Fruit fly (Drosophila melanogaster) whole organism, embryonic: ENCODE results near the gene mRF1.

Experiments
- Atf6 ChIP-seq: fragments of 200-800 bp; sonication (Bioruptor generic); IDR thresholded peaks from 2 replicates; pipeline ENCODE4 v1.3.6; 2022; ENCODE audit warnings: missing biosample characterization, missing genetic modification characterization
- BtbVII ChIP-seq: fragments of 200-800 bp; sonication (Bioruptor generic); optimal IDR thresholded peaks from 3 replicates; lab custom pipeline; 2017; ENCODE audit warnings: missing biosample characterization, mild to moderate bottlenecking, missing genetic modification characterization
- CG12104 ChIP-seq: fragments of 200-800 bp; sonication (Bioruptor generic); optimal IDR thresholded peaks from 3 replicates; lab custom pipeline; 2016; ENCODE audit warnings: missing biosample characterization, missing genetic modification characterization
- CG15479 ChIP-seq: fragments of 200-800 bp; sonication (Bioruptor generic); optimal IDR thresholded peaks from 3 replicates; lab custom pipeline; 2019; ENCODE audit warnings: missing biosample characterization, mild to moderate bottlenecking, missing genetic modification characterization, moderate library complexity
- CG1603 ChIP-seq: fragments of 200-800 bp; sonication (Bioruptor generic); optimal IDR thresholded peaks from 2 replicates; lab custom pipeline; 2019; ENCODE audit warnings: missing biosample characterization, mild to moderate bottlenecking, missing genetic modification characterization, moderate library complexity
- CG16813 ChIP-seq: fragments of 200-800 bp; sonication (Bioruptor generic); IDR thresholded peaks from 3 replicates; pipeline ENCODE4 v1.3.6; 2022; ENCODE audit warnings: missing biosample characterization, missing genetic modification characterization; ENCODE audit not compliant: partially characterized antibody
- CG2199 ChIP-seq: fragments of 200-800 bp; sonication (Bioruptor generic); IDR thresholded peaks from 3 replicates; pipeline ENCODE4 v1.3.6; 2022; ENCODE audit warnings: missing biosample characterization, missing genetic modification characterization
- CG32772 ChIP-seq: fragments of 200-800 bp; sonication (Bioruptor generic); IDR thresholded peaks from 2 replicates; pipeline ENCODE4 v1.3.6; 2022; ENCODE audit warnings: missing biosample characterization, missing genetic modification characterization
- CG33213 ChIP-seq: fragments of 200-800 bp; sonication (Bioruptor generic); optimal IDR thresholded peaks from 3 replicates; lab custom pipeline; 2016; ENCODE audit warnings: missing biosample characterization, missing genetic modification characterization
- CG4282 ChIP-seq: fragments of 200-800 bp; sonication (Bioruptor generic); optimal IDR thresholded peaks from 2 replicates; lab custom pipeline; 2016; ENCODE audit warnings: missing biosample characterization, missing genetic modification characterization
- CG7556 ChIP-seq: fragments of 200-800 bp; sonication (Bioruptor generic); optimal IDR thresholded peaks from 2 replicates; lab custom pipeline; 2017; ENCODE audit warnings: missing biosample characterization, mild to moderate bottlenecking, missing genetic modification characterization
- CG7745 ChIP-seq: fragments of 200-800 bp; sonication (Bioruptor generic); optimal IDR thresholded peaks from 2 replicates; lab custom pipeline; 2018; ENCODE audit warnings: missing biosample characterization, mild to moderate bottlenecking, missing genetic modification characterization, moderate library complexity
- D ChIP-seq, 2 experiments: fragments of 200-800 bp in 1 of 2; fragments of >200 bp in 1 of 2; sonication (Bioruptor generic) in 1 of 2; optimal IDR thresholded peaks; 2 replicates in 1 of 2; 3 replicates in 1 of 2; lab custom pipeline; 2017; ENCODE audit warnings: mild to moderate bottlenecking in 1 of 2, missing biosample characterization in 1 of 2, missing genetic modification characterization in 1 of 2, missing genetic modification reagents in 1 of 2
- HLH54F ChIP-seq: fragments of 200-800 bp; sonication (Bioruptor generic); optimal IDR thresholded peaks from 3 replicates; lab custom pipeline; 2016; ENCODE audit warnings: missing biosample characterization, missing genetic modification characterization
- Kr ChIP-seq: fragments of 200-800 bp; sonication (Bioruptor generic); optimal IDR thresholded peaks from 2 replicates; lab custom pipeline; 2017; ENCODE audit warnings: missing biosample characterization, mild to moderate bottlenecking, missing genetic modification characterization
- NfI ChIP-seq: fragments of 200-800 bp; sonication (Bioruptor generic); optimal IDR thresholded peaks from 3 replicates; lab custom pipeline; 2018; ENCODE audit warnings: missing biosample characterization, mild to moderate bottlenecking, missing genetic modification characterization, moderate library complexity
- Oaz ChIP-seq: fragments of 200-800 bp; sonication (Bioruptor generic); IDR thresholded peaks from 2 replicates; pipeline ENCODE4 v1.3.6; 2022; ENCODE audit warnings: missing biosample characterization, missing genetic modification characterization
- Vsx1 ChIP-seq: fragments of 200-800 bp; sonication (Bioruptor generic); optimal IDR thresholded peaks from 2 replicates; lab custom pipeline; 2017; ENCODE audit warnings: missing biosample characterization, mild to moderate bottlenecking, missing genetic modification characterization, missing genetic modification reagents
- ac ChIP-seq: fragments of 200-800 bp; sonication (Bioruptor generic); optimal IDR thresholded peaks from 3 replicates; lab custom pipeline; 2017; ENCODE audit warnings: missing biosample characterization, mild to moderate bottlenecking, missing genetic modification characterization
- ara ChIP-seq: fragments of 200-800 bp; sonication (Bioruptor generic); IDR thresholded peaks from 2 replicates; pipeline ENCODE4 v1.3.6; 2022; ENCODE audit warnings: missing biosample characterization, missing genetic modification characterization
- az2 ChIP-seq: fragments of 200-800 bp; sonication (Bioruptor generic); optimal IDR thresholded peaks from 3 replicates; lab custom pipeline; 2016; ENCODE audit warnings: missing biosample characterization, missing genetic modification characterization
- bbx ChIP-seq: fragments of 200-800 bp; sonication (Bioruptor generic); IDR thresholded peaks from 2 replicates; pipeline ENCODE4 v1.3.6; 2022; ENCODE audit warnings: missing biosample characterization, missing genetic modification characterization; ENCODE audit not compliant: partially characterized antibody
- bsh ChIP-seq, 2 experiments: fragments of 200-800 bp; sonication (Bioruptor generic); optimal IDR thresholded peaks; 2 replicates each; lab custom pipeline; 2017 to 2018; ENCODE audit warnings: mild to moderate bottlenecking in 2 of 2, missing biosample characterization in 2 of 2, missing genetic modification characterization in 2 of 2, moderate library complexity in 1 of 2
- cad ChIP-seq: fragments of >200 bp; optimal IDR thresholded peaks from 2 replicates; lab custom pipeline; 2017; ENCODE audit warnings: missing biosample characterization, missing genetic modification characterization
- da ChIP-seq: fragments of 200-800 bp; sonication (Bioruptor generic); optimal IDR thresholded peaks from 2 replicates; lab custom pipeline; 2016; ENCODE audit warnings: missing biosample characterization, missing genetic modification characterization
- dati ChIP-seq: fragments of 200-800 bp; sonication (Bioruptor generic); IDR thresholded peaks from 2 replicates; pipeline ENCODE4 v1.3.6; 2022; ENCODE audit warnings: missing biosample characterization, missing genetic modification characterization
- eve ChIP-seq, 2 experiments: fragments of >200 bp; optimal IDR thresholded peaks; 2 replicates each; lab custom pipeline; 2017; ENCODE audit warnings: missing biosample characterization in 2 of 2, missing genetic modification characterization in 2 of 2
- fd3F ChIP-seq: fragments of 200-800 bp; sonication (Bioruptor generic); optimal IDR thresholded peaks from 2 replicates; lab custom pipeline; 2018; ENCODE audit warnings: missing biosample characterization, mild to moderate bottlenecking, missing genetic modification characterization, moderate library complexity
- gem ChIP-seq: fragments of 200-800 bp; sonication (Bioruptor generic); optimal IDR thresholded peaks from 2 replicates; lab custom pipeline; 2019; ENCODE audit warnings: missing biosample characterization, mild to moderate bottlenecking, missing genetic modification characterization, moderate library complexity
- gfzf ChIP-seq: fragments of 200-800 bp; sonication (Bioruptor generic); optimal IDR thresholded peaks from 2 replicates; lab custom pipeline; 2016; ENCODE audit warnings: missing biosample characterization, mild to moderate bottlenecking, missing genetic modification characterization, moderate library complexity
- gro ChIP-seq: fragments of 200-800 bp; sonication (Bioruptor generic); optimal IDR thresholded peaks from 2 replicates; lab custom pipeline; 2016; ENCODE audit warnings: missing biosample characterization, missing genetic modification characterization
- hbn ChIP-seq: fragments of 200-800 bp; sonication (Bioruptor generic); IDR thresholded peaks from 2 replicates; pipeline ENCODE4 v1.3.6; 2022; ENCODE audit warnings: missing biosample characterization, missing genetic modification characterization; ENCODE audit not compliant: partially characterized antibody
- insv ChIP-seq, 2 experiments: fragments of 200-800 bp; sonication (Bioruptor generic); optimal IDR thresholded peaks; 3 replicates each; lab custom pipeline; 2016 to 2018; ENCODE audit warnings: missing biosample characterization in 2 of 2, missing genetic modification characterization in 2 of 2
- kni ChIP-seq: fragments of 200-800 bp; sonication (Bioruptor generic); optimal IDR thresholded peaks from 3 replicates; lab custom pipeline; 2017; ENCODE audit warnings: mild to moderate bottlenecking, missing biosample characterization, missing genetic modification reagents, missing genetic modification characterization
- oc ChIP-seq: fragments of 200-800 bp; sonication (Bioruptor generic); optimal IDR thresholded peaks from 2 replicates; lab custom pipeline; 2018; ENCODE audit warnings: missing biosample characterization, mild to moderate bottlenecking, missing genetic modification characterization, moderate library complexity
- p53 ChIP-seq: fragments of 200-800 bp; sonication (Bioruptor generic); optimal IDR thresholded peaks from 2 replicates; lab custom pipeline; 2016; ENCODE audit warnings: missing biosample characterization, missing genetic modification characterization
- pros ChIP-seq: fragments of 200-800 bp; sonication (Bioruptor generic); optimal IDR thresholded peaks from 3 replicates; lab custom pipeline; 2019; ENCODE audit warnings: missing biosample characterization, mild to moderate bottlenecking, missing genetic modification characterization, moderate library complexity
- sc ChIP-seq, 3 experiments: fragments of >200 bp in 2 of 3; fragments of 200-800 bp in 1 of 3; sonication (Bioruptor generic) in 1 of 3; optimal IDR thresholded peaks; 2 replicates in 2 of 3; 3 replicates in 1 of 3; lab custom pipeline; 2017; ENCODE audit warnings: mild to moderate bottlenecking in 1 of 3, missing biosample characterization in 1 of 3, missing genetic modification characterization in 1 of 3, missing genetic modification reagents in 1 of 3
- schlank ChIP-seq: fragments of 200-800 bp; sonication (Bioruptor generic); optimal IDR thresholded peaks from 2 replicates; lab custom pipeline; 2018; ENCODE audit warnings: missing biosample characterization, mild to moderate bottlenecking, missing genetic modification characterization
- sens-2 ChIP-seq: fragments of 200-800 bp; sonication (Bioruptor generic); IDR thresholded peaks from 2 replicates; pipeline ENCODE4 v1.3.6; 2022; ENCODE audit warnings: missing biosample characterization, missing genetic modification characterization
- so ChIP-seq: fragments of 200-800 bp; sonication (Bioruptor generic); IDR thresholded peaks from 3 replicates; pipeline ENCODE4 v1.3.6; 2022; ENCODE audit warnings: missing biosample characterization, missing genetic modification characterization
- sr ChIP-seq: fragments of 200-800 bp; sonication (Bioruptor generic); IDR thresholded peaks from 3 replicates; pipeline ENCODE4 v1.3.6; 2022; ENCODE audit warnings: missing biosample characterization, missing genetic modification characterization
- tll ChIP-seq, 2 experiments: fragments of 200-800 bp in 1 of 2; fragments of >200 bp in 1 of 2; sonication (Bioruptor generic) in 1 of 2; optimal IDR thresholded peaks; 2 replicates each; lab custom pipeline; 2017 to 2019; ENCODE audit warnings: missing biosample characterization in 2 of 2, missing genetic modification characterization in 2 of 2, mild to moderate bottlenecking in 1 of 2, moderate library complexity in 1 of 2
- tna ChIP-seq: fragments of 200-800 bp; sonication (Bioruptor generic); IDR thresholded peaks from 2 replicates; pipeline ENCODE4 v1.3.6; 2022; ENCODE audit warnings: missing biosample characterization, missing genetic modification characterization; ENCODE audit not compliant: partially characterized antibody
- trh ChIP-seq: fragments of 200-800 bp; sonication (Bioruptor generic); optimal IDR thresholded peaks from 2 replicates; lab custom pipeline; 2016; ENCODE audit warnings: missing biosample characterization, missing genetic modification characterization
- twi ChIP-seq: fragments of 200-800 bp; optimal IDR thresholded peaks from 2 replicates; lab custom pipeline; 2019; ENCODE audit warnings: missing biosample characterization, mild to moderate bottlenecking, missing genetic modification characterization, moderate library complexity
- vvl ChIP-seq: fragments of 200-800 bp; sonication (Bioruptor generic); IDR thresholded peaks from 2 replicates; pipeline ENCODE4 v1.3.6; 2022; ENCODE audit warnings: missing biosample characterization, missing genetic modification characterization
- zen ChIP-seq: fragments of 200-800 bp; sonication (Bioruptor generic); optimal IDR thresholded peaks from 3 replicates; lab custom pipeline; 2018; ENCODE audit warnings: missing biosample characterization, mild to moderate bottlenecking, missing genetic modification characterization, moderate library complexity

Gene mRF1

DNA sequence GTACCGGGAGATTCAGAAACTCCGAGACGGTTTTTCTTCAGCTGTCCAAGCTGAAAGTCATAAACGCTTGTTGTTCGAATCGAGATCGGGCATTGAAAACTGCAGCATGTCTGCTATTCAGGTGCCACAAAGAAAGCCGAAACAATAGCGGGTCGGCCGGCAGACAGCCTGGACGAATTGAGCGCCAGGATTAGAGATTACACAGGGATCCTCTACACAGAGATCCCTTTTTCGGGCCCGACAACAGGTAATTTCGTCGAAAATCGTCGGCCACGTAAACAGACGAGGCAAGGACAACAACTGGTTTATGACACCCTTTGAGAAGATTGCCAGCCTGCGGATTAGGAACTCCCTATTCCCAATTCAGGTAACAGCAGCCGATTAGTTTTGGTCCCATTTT is 7.5 kb downstream of the mRF1 start, which contains the start of gene CG16813:
CG16813 (plus strand) TSS at position 288 of the 400 bp plus-strand sequence.
- no peak for TF ChIP-seq CG32772 (GFP tag; lab: Robert Waterston, UW)
- TF ChIP-seq tll (GFP tag; optimal IDR thresholded peaks at IDR 0.05; lab: Kevin White, UChicago) = peak in 1 of 2 experiments; percentile 97
- peak; percentile 56 for TF ChIP-seq kni (GFP tag; lab: Kevin White, UChicago)
- no peak for TF ChIP-seq CG12104 (GFP tag; lab: Kevin White, UChicago)
- TF ChIP-seq tna = no peak
- TF ChIP-seq CG15479 (GFP tag; lab: Kevin White, UChicago) = peak; percentile 92
- TF ChIP-seq hbn (GFP tag; lab: Robert Waterston, UW) = no peak
- TF ChIP-seq D (optimal IDR thresholded peaks at IDR 0.05; lab: Kevin White, UChicago) = peak; percentile 96
- no peak for TF ChIP-seq D (GFP tag; optimal IDR thresholded peaks at IDR 0.05; lab: Kevin White, UChicago)
- TF ChIP-seq CG4282 (GFP tag; lab: Kevin White, UChicago) = no peak
- TF ChIP-seq pros (GFP tag; lab: Kevin White, UChicago) = peak; percentile 24
- TF ChIP-seq twi (tag; lab: Kevin White, UChicago) = peak; percentile 45
- peak; percentile 89 for TF ChIP-seq zen (tag; lab: Kevin White, UChicago)
- TF ChIP-seq CG7745 (tag; lab: Kevin White, UChicago) = no peak
- TF ChIP-seq trh (GFP tag; lab: Kevin White, UChicago) = no peak
- no peak for TF ChIP-seq dati
- TF ChIP-seq az2 (GFP tag; lab: Kevin White, UChicago) = no peak
- peak; percentile 90 for TF ChIP-seq cad (GFP tag; lab: Kevin White, UChicago)
- no peak for TF ChIP-seq gro (GFP tag; lab: Kevin White, UChicago)
- TF ChIP-seq Vsx1 = no peak
- peak; percentile 30 for TF ChIP-seq Kr
- no peak for TF ChIP-seq NfI (GFP tag; lab: Kevin White, UChicago)
- TF ChIP-seq ac = peak; percentile 49
- peak; percentile 26 for TF ChIP-seq oc (tag; lab: Kevin White, UChicago)
- no peak for TF ChIP-seq CG33213 (GFP tag; lab: Kevin White, UChicago)
- TF ChIP-seq bsh (GFP tag; optimal IDR thresholded peaks at IDR 0.05; lab: Kevin White, UChicago) = no peak
- no peak for TF ChIP-seq gfzf (GFP tag; lab: Kevin White, UChicago)
- no peak for TF ChIP-seq schlank (tag; lab: Kevin White, UChicago)
- TF ChIP-seq CG16813 (GFP tag; lab: Robert Waterston, UW) = no peak

DNA sequence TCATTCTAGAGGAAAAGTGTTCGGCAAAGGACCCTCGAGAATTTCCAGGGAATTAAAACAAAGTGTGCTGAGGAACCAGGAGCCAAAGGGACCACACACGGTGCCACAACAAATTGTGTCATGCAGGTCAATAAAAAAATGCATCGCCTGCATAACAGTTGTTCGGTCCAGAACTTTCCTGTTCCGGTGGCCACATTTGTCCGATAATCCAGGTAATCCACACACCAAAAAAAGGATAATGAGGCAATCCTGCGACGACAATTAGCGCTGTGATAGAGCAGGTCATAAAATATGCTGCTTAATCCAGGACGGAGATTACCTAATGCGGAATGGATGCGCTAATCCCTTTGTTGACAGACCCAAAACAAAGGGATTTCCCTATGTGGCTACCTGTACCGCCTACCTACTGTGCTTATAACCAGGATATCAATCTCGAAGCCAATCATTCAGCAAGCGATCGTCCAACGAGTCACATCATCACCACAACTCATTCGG is 9.7 kb downstream of the mRF1 start, which contains the start of gene CG16815:
CG16815 (plus strand) TSS at position 445 of the 495 bp plus-strand sequence.
- TF ChIP-seq CG2199 (no peak), p53 (no peak), so (no peak), sr (GFP tag; lab: Robert Waterston, UW) (no peak), Kr (peak; percentile 77), cad (GFP tag; lab: Kevin White, UChicago) (peak; percentile 91), BtbVII (no peak), Atf6 (no peak), gem (tag; lab: Kevin White, UChicago) (no peak), vvl (GFP tag; lab: Robert Waterston, UW) (no peak), CG7556 (GFP tag; lab: Kevin White, UChicago) (no peak), sc (optimal IDR thresholded peaks at IDR 0.05; lab: Kevin White, UChicago) (no peak), sc (GFP tag; optimal IDR thresholded peaks at IDR 0.05; lab: Kevin White, UChicago) (no peak), CG1603 (no peak), fd3F (GFP tag; lab: Kevin White, UChicago) (no peak), insv (GFP tag; optimal IDR thresholded peaks at IDR 0.05; lab: Kevin White, UChicago) (no peak), bbx (no peak), sens-2 (GFP tag; lab: Robert Waterston, UW) (no peak), CG15479 (GFP tag; lab: Kevin White, UChicago) (peak; percentile 100), ara (no peak), Oaz (GFP tag; lab: Robert Waterston, UW) (no peak), HLH54F (GFP tag; lab: Kevin White, UChicago) (no peak), eve (GFP tag; optimal IDR thresholded peaks at IDR 0.05; lab: Kevin White, UChicago) (no peak), da (GFP tag; lab: Kevin White, UChicago) (no peak), bsh (GFP tag; optimal IDR thresholded peaks at IDR 0.05; lab: Kevin White, UChicago) (no peak)
